Worm (Caenorhabditis elegans) whole organism, young adult: Measurements from ENCODE around the gene F14F7.7.

Experiments
- B0336.3 ChIP-seq: fragments of 200-800 bp; sonication (Bioruptor generic); IDR thresholded peaks from 2 replicates; pipeline ENCODE4 v1.3.6; 2022; ENCODE audit warnings: missing genetic modification characterization, missing compliant biosample characterization
- C06A6.2 ChIP-seq: fragments of 200-800 bp; sonication (Bioruptor generic); conservative IDR thresholded peaks from 2 replicates; pipeline ENCODE4 v1.3.6; 2022; ENCODE audit warnings: missing genetic modification characterization, missing compliant biosample characterization
- D2030.7 ChIP-seq: fragments of 200-800 bp; sonication (Bioruptor generic); IDR thresholded peaks from 2 replicates; pipeline ENCODE4 v1.3.6; 2022; ENCODE audit warnings: missing genetic modification reagents, missing genetic modification characterization, missing compliant biosample characterization
- F33H1.4 ChIP-seq: fragments of 200-800 bp; sonication (Bioruptor generic); IDR thresholded peaks from 2 replicates; pipeline ENCODE4 v1.3.6; 2022; ENCODE audit warnings: missing genetic modification reagents, missing genetic modification characterization, missing compliant biosample characterization
- F55B11.4 ChIP-seq: sonication (generic microtip); optimal IDR thresholded peaks from 2 replicates; lab custom pipeline; 2016; ENCODE audit warnings: missing compliant biosample characterization, missing genetic modification characterization, borderline replicate concordance; ENCODE audit not compliant: insufficient read depth
- K11D2.4 ChIP-seq: fragments of 200-800 bp; sonication (Bioruptor generic); IDR thresholded peaks from 2 replicates; pipeline ENCODE4 v1.3.6; 2022; ENCODE audit warnings: missing genetic modification reagents, missing genetic modification characterization, missing compliant biosample characterization
- Y53G8AR.9 ChIP-seq: fragments of 200-800 bp; sonication (Bioruptor generic); conservative IDR thresholded peaks from 2 replicates; pipeline ENCODE4 v1.3.6; 2022; ENCODE audit warnings: missing genetic modification reagents, missing genetic modification characterization, missing compliant biosample characterization
- Y67H2A.10 ChIP-seq: fragments of 200-800 bp; sonication (Bioruptor generic); conservative IDR thresholded peaks from 2 replicates; pipeline ENCODE4 v1.3.6; 2022; ENCODE audit warnings: missing genetic modification reagents, missing genetic modification characterization, missing compliant biosample characterization
- Y79H2A.3 ChIP-seq: fragments of 200-800 bp; sonication (Bioruptor generic); conservative IDR thresholded peaks from 2 replicates; pipeline ENCODE4 v1.3.6; 2022; ENCODE audit warnings: missing genetic modification reagents, missing genetic modification characterization, missing compliant biosample characterization
- Y95B8A.8 ChIP-seq: fragments of 200-800 bp; sonication (Bioruptor generic); IDR thresholded peaks from 2 replicates; pipeline ENCODE4 v1.3.6; 2022; ENCODE audit warnings: missing genetic modification reagents, missing genetic modification characterization, missing compliant biosample characterization
- akir-1 ChIP-seq: fragments of 200-800 bp; sonication (Bioruptor generic); optimal IDR thresholded peaks from 2 replicates; lab custom pipeline; 2018; ENCODE audit warnings: mild to moderate bottlenecking, missing genetic modification characterization, moderate library complexity, missing compliant biosample characterization
- ama-1 ChIP-seq, 3 experiments: fragments of 150-350 bp in 1 of 3; sonication (generic microtip) in 2 of 3; optimal IDR thresholded peaks; 2 replicates each; lab custom pipeline; 2014 to 2018; ENCODE audit warnings: missing biosample characterization in 2 of 3, missing genetic modification characterization in 2 of 3, missing genetic modification reagents in 2 of 3
- atf-7 ChIP-seq: sonication (generic microtip); optimal IDR thresholded peaks from 2 replicates; lab custom pipeline; 2017; ENCODE audit warnings: mild to moderate bottlenecking, missing genetic modification characterization, missing compliant biosample characterization
- attf-5 ChIP-seq: fragments of 200-800 bp; sonication (Bioruptor generic); optimal IDR thresholded peaks from 2 replicates; lab custom pipeline; 2018; ENCODE audit warnings: mild to moderate bottlenecking, missing genetic modification characterization, missing compliant biosample characterization
- attf-6 ChIP-seq: fragments of 200-800 bp; sonication (Bioruptor generic); IDR thresholded peaks from 2 replicates; pipeline ENCODE4 v1.3.6; 2022; ENCODE audit warnings: missing genetic modification reagents, missing genetic modification characterization, missing compliant biosample characterization
- ccch-3 ChIP-seq: fragments of 200-800 bp; sonication (Bioruptor generic); optimal IDR thresholded peaks from 2 replicates; lab custom pipeline; 2018; ENCODE audit warnings: mild to moderate bottlenecking, missing genetic modification characterization, missing compliant biosample characterization
- cebp-1 ChIP-seq, 2 experiments: fragments of 200-800 bp in 1 of 2; sonication (Bioruptor generic) in 1 of 2; sonication (generic microtip) in 1 of 2; IDR thresholded peaks in 1 of 2; optimal IDR thresholded peaks in 1 of 2; 2 replicates each; pipeline versions ENCODE4 v1.3.6 to Lab custom; 2017 to 2022; ENCODE audit warnings: missing compliant biosample characterization in 2 of 2, missing genetic modification characterization in 2 of 2, mild to moderate bottlenecking in 1 of 2, missing genetic modification reagents in 1 of 2, moderate library complexity in 1 of 2
- chd-7 ChIP-seq: sonication (generic microtip); optimal IDR thresholded peaks from 2 replicates; lab custom pipeline; 2016; ENCODE audit warnings: mild to moderate bottlenecking, missing genetic modification characterization, moderate library complexity, missing compliant biosample characterization
- die-1 ChIP-seq: sonication (generic microtip); optimal IDR thresholded peaks from 2 replicates; lab custom pipeline; 2016; ENCODE audit warnings: missing genotype, mild to moderate bottlenecking, missing genetic modification characterization, missing compliant biosample characterization
- egl-18 ChIP-seq: fragments of 200-800 bp; sonication (Bioruptor generic); IDR thresholded peaks from 2 replicates; pipeline ENCODE4 v1.3.6; 2022; ENCODE audit warnings: missing genetic modification reagents, missing genetic modification characterization, missing compliant biosample characterization
- egl-44 ChIP-seq: fragments of 200-800 bp; sonication (Bioruptor generic); IDR thresholded peaks from 2 replicates; pipeline ENCODE4 v1.3.6; 2022; ENCODE audit warnings: missing genetic modification reagents, missing genetic modification characterization, missing compliant biosample characterization
- ekl-4 ChIP-seq: fragments of 200-800 bp; sonication (Bioruptor generic); IDR thresholded peaks from 2 replicates; pipeline ENCODE4 v1.3.6; 2022; ENCODE audit warnings: missing genetic modification reagents, missing genetic modification characterization, missing compliant biosample characterization
- hmg-1.2 ChIP-seq: fragments of 200-800 bp; sonication (Bioruptor generic); IDR thresholded peaks from 2 replicates; pipeline ENCODE4 v1.3.6; 2022; ENCODE audit warnings: missing genetic modification reagents, missing genetic modification characterization, missing compliant biosample characterization
- hsf-1 ChIP-seq: fragments of 200-800 bp; sonication (Bioruptor generic); IDR thresholded peaks from 2 replicates; pipeline ENCODE4 v1.3.6; 2022; ENCODE audit warnings: missing genetic modification reagents, missing genetic modification characterization, missing compliant biosample characterization
- lag-1 ChIP-seq: fragments of 200-800 bp; sonication (Bioruptor generic); IDR thresholded peaks from 2 replicates; pipeline ENCODE4 v1.3.6; 2022; ENCODE audit warnings: missing genetic modification reagents, missing genetic modification characterization, missing compliant biosample characterization
- let-607 ChIP-seq, 2 experiments: fragments of 200-800 bp in 1 of 2; sonication (Bioruptor generic) in 1 of 2; sonication (generic microtip) in 1 of 2; optimal IDR thresholded peaks; 2 replicates each; lab custom pipeline; 2016 to 2018; ENCODE audit warnings: mild to moderate bottlenecking in 2 of 2, missing compliant biosample characterization in 2 of 2, missing genetic modification characterization in 2 of 2, moderate library complexity in 2 of 2, missing genotype in 1 of 2
- lin-35 ChIP-seq, 3 experiments: fragments of 150-350 bp in 2 of 3; sonication (generic microtip) in 1 of 3; optimal IDR thresholded peaks; 2 replicates each; lab custom pipeline; 2014 to 2018; ENCODE audit warnings: missing biosample characterization in 3 of 3, missing genetic modification characterization in 3 of 3, missing genetic modification reagents in 3 of 3
- lin-40 ChIP-seq: sonication (generic microtip); optimal IDR thresholded peaks from 2 replicates; lab custom pipeline; 2016; ENCODE audit warnings: missing genetic modification characterization, mild to moderate bottlenecking, missing compliant biosample characterization, missing genotype, missing genetic modification reagents
- lir-1 ChIP-seq: fragments of 200-800 bp; sonication (Bioruptor generic); conservative IDR thresholded peaks from 2 replicates; pipeline ENCODE4 v1.3.6; 2022; ENCODE audit warnings: missing genetic modification reagents, missing genetic modification characterization, missing compliant biosample characterization
- madf-10 ChIP-seq: sonication (generic microtip); optimal IDR thresholded peaks from 2 replicates; lab custom pipeline; 2016; ENCODE audit warnings: mild to moderate bottlenecking, missing genetic modification characterization, missing compliant biosample characterization
- madf-3 ChIP-seq: fragments of 200-800 bp; sonication (Bioruptor generic); IDR thresholded peaks from 2 replicates; pipeline ENCODE4 v1.3.6; 2022; ENCODE audit warnings: missing genetic modification reagents, missing genetic modification characterization, missing compliant biosample characterization
- nhr-80 ChIP-seq: sonication (generic microtip); optimal IDR thresholded peaks from 2 replicates; lab custom pipeline; 2016; ENCODE audit warnings: missing genetic modification characterization, missing compliant biosample characterization
- rcor-1 ChIP-seq: fragments of 200-800 bp; sonication (Bioruptor generic); IDR thresholded peaks from 2 replicates; pipeline ENCODE4 v1.3.6; 2022; ENCODE audit warnings: missing genetic modification reagents, missing genetic modification characterization, missing compliant biosample characterization
- rpc-1 ChIP-seq, 2 experiments: fragments of 150-350 bp in 1 of 2; sonication (generic microtip) in 1 of 2; optimal IDR thresholded peaks; 2 replicates each; lab custom pipeline; 2014 to 2018; ENCODE audit warnings: missing biosample characterization in 1 of 2, missing genetic modification characterization in 1 of 2, missing genetic modification reagents in 1 of 2, missing genotype in 1 of 2
- sdz-38 ChIP-seq: sonication (generic microtip); optimal IDR thresholded peaks from 2 replicates; lab custom pipeline; 2016; ENCODE audit warnings: missing genotype, missing genetic modification characterization, missing compliant biosample characterization
- somi-1 ChIP-seq: fragments of 200-800 bp; sonication (Bioruptor generic); optimal IDR thresholded peaks from 2 replicates; lab custom pipeline; 2018; ENCODE audit warnings: mild to moderate bottlenecking, missing genetic modification characterization, missing compliant biosample characterization
- unc-130 ChIP-seq: sonication (generic microtip); optimal IDR thresholded peaks from 2 replicates; lab custom pipeline; 2016; ENCODE audit warnings: missing genetic modification reagents, missing genetic modification characterization, missing compliant biosample characterization
- unc-62 ChIP-seq: fragments of 150-350 bp; optimal IDR thresholded peaks from 2 replicates; lab custom pipeline; 2014; ENCODE audit warnings: missing biosample characterization, missing genetic modification reagents, missing genetic modification characterization
- xnd-1 ChIP-seq: sonication (generic microtip); optimal IDR thresholded peaks from 2 replicates; lab custom pipeline; 2016; ENCODE audit warnings: missing genotype, missing genetic modification reagents, missing genetic modification characterization, missing compliant biosample characterization
- ztf-18 ChIP-seq: sonication (generic microtip); optimal IDR thresholded peaks from 2 replicates; lab custom pipeline; 2016; ENCODE audit warnings: missing genotype, mild to moderate bottlenecking, missing genetic modification characterization, missing compliant biosample characterization
- ztf-22 ChIP-seq: fragments of 200-800 bp; sonication (Bioruptor generic); optimal IDR thresholded peaks from 2 replicates; lab custom pipeline; 2018; ENCODE audit warnings: mild to moderate bottlenecking, missing genetic modification characterization, moderate library complexity, missing compliant biosample characterization
- ztf-26 ChIP-seq: sonication (generic microtip); optimal IDR thresholded peaks from 2 replicates; lab custom pipeline; 2017; ENCODE audit warnings: missing genetic modification characterization, missing compliant biosample characterization

F14F7.7 gene

DNA sequence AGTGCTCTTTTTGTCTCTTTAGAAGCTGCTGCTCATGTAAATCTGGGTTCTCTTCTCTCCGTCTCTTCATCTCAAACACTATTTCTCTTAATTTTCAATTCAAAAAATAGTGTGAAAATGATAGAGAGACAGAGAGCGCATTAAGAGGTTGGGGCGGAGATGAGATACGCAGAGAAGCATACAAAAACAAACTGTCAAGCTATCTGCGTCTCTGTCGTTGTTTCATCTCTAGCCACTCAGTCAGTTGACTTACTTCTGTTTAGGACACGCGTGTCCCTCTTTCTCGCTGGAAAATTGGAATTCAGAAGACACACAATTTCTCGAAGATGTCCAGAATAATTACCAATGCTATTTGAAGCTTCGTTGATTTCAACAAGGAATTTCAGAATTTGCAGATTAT is 30.4 kb downstream of the F14F7.7 start (continued):
- TF ChIP-seq madf-10 (tag; lab: Kevin White, UChicago), result peak; percentile 33
- peak; percentile 63 for TF ChIP-seq unc-62 (GFP tag; lab: Kevin White, UChicago)
- peak; percentile 72 for TF ChIP-seq K11D2.4 (GFP tag; lab: Robert Waterston, UW)
- peak; percentile 68 for TF ChIP-seq ekl-4
- TF ChIP-seq ztf-18 (tag; lab: Kevin White, UChicago), result no peak
- peak; percentile 36; the same call in 1 of the 2 replicates for TF ChIP-seq egl-44 (GFP tag; lab: Robert Waterston, UW)
- TF ChIP-seq ccch-3 (GFP tag; lab: Kevin White, UChicago), result no peak
- no peak for TF ChIP-seq ztf-26 (tag; lab: Kevin White, UChicago)
- peak; percentile 92 for TF ChIP-seq ama-1 (optimal IDR thresholded peaks at IDR 0.05; lab: Kevin White, UChicago)
- TF ChIP-seq ama-1 (GFP tag; optimal IDR thresholded peaks at IDR 0.05; lab: Kevin White, UChicago), result no peak
- peak in 1 of 3 experiments; percentile 55 for TF ChIP-seq lin-35 (GFP tag; optimal IDR thresholded peaks at IDR 0.05; lab: Kevin White, UChicago)

DNA sequence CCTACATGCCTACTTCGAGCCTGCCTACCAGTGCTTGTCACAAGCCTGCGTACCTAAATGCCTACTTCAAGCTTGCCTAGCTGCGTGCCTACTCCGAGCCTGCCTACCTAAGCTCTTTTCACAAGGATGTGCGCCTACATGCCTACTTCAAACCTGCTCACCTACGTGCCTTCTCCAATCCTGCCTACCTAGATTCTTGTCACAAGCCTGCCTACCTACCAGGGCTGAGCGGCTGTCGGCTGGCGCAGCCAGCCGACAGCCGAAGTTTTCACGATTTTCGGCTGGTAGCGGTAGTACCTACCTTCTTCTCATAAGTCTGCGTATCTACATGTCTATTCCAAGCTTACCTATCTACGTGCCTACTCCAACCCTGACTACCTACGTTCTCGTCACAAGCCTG is 31.0 kb downstream of the F14F7.7 start:
- TF ChIP-seq madf-3 (GFP tag; lab: Robert Waterston, UW), result 0 out of 2 replicates have a peak, but pooled peaks have one; percentile 54
- no peak for TF ChIP-seq F33H1.4
- 0 out of 2 replicates have a peak, but pooled peaks have one; percentile 8 for TF ChIP-seq rcor-1
- 0 out of 2 replicates have a peak, but pooled peaks have one; percentile 19 for TF ChIP-seq Y79H2A.3 (GFP tag; lab: Robert Waterston, UW)
- TF ChIP-seq D2030.7 (GFP tag; lab: Robert Waterston, UW), result no peak; the same call in 1 of the 2 replicates
- TF ChIP-seq egl-44 (GFP tag; lab: Robert Waterston, UW), result no peak
- TF ChIP-seq nhr-80 (tag; lab: Kevin White, UChicago), result no peak
- no peak for TF ChIP-seq cebp-1 (GFP tag; IDR thresholded peaks at IDR 0.05; lab: Robert Waterston, UW)
- TF ChIP-seq cebp-1 (tag; optimal IDR thresholded peaks at IDR 0.05; lab: Kevin White, UChicago), result no peak
- TF ChIP-seq xnd-1 (tag; lab: Kevin White, UChicago), result no peak
- no peak for TF ChIP-seq Y67H2A.10 (GFP tag; lab: Robert Waterston, UW)
- TF ChIP-seq Y53G8AR.9 (GFP tag; lab: Robert Waterston, UW), result no peak

DNA sequence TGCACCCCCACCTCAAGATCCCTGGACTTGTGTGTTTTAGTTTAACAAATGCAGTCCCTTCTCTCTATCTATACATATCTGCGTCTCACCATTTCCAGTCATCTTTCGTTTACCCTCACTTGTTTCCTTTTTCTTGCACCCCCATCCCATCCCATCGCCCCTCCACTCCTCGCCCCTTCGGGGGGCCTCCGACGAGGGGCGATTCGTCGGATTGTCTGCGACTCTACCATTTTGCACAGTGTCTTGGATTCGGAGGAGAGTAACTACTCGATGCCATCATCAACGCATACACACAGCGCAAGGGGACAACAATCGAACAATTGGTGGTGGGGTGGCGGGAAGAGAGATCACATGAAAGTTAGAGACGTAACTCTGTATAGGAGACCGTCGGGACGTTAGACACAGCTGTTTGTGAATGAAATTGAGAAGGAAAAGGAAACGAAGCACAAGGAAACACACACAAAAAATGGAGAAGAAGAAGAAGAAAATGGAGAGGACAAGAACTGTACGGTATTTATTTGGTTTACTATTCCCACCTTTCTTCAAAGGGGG is 31.8 kb downstream of the F14F7.7 start:
- TF ChIP-seq madf-10 (tag; lab: Kevin White, UChicago) (peak; percentile 59), rpc-1 (optimal IDR thresholded peaks at IDR 0.05; lab: Kevin White, UChicago) (no peak), rpc-1 (tag; optimal IDR thresholded peaks at IDR 0.05; lab: Kevin White, UChicago) (no peak), atf-7 (tag; lab: Kevin White, UChicago) (peak; percentile 39), F55B11.4 (no peak), Y95B8A.8 (no peak), die-1 (tag; lab: Kevin White, UChicago) (peak; percentile 56), hmg-1.2 (GFP tag; lab: Robert Waterston, UW) (peak; percentile 91), xnd-1 (tag; lab: Kevin White, UChicago) (no peak), chd-7 (tag; lab: Kevin White, UChicago) (peak; percentile 81), ekl-4 (peak; percentile 52; the same call in 1 of the 2 replicates), egl-18 (peak; percentile 73; the same call in 1 of the 2 replicates), lin-40 (tag; lab: Kevin White, UChicago) (peak; percentile 90), somi-1 (GFP tag; lab: Kevin White, UChicago) (peak; percentile 82), attf-5 (peak; percentile 80), lag-1 (GFP tag; lab: Robert Waterston, UW) (no peak), B0336.3 (GFP tag; lab: Robert Waterston, UW) (peak; percentile 77), egl-44 (GFP tag; lab: Robert Waterston, UW) (no peak; the same call in 1 of the 2 replicates), attf-6 (GFP tag; lab: Robert Waterston, UW) (no peak), let-607 (tag; optimal IDR thresholded peaks at IDR 0.05; lab: Kevin White, UChicago) (peak in 1 of 2 experiments; percentile 40), akir-1 (peak; percentile 62), K11D2.4 (GFP tag; lab: Robert Waterston, UW) (peak; percentile 72; the same call in 1 of the 2 replicates), lir-1 (GFP tag; lab: Robert Waterston, UW) (peak; percentile 54; the same call in 1 of the 2 replicates), C06A6.2 (GFP tag; lab: Robert Waterston, UW) (peak; percentile 76), ztf-22 (GFP tag; lab: Kevin White, UChicago) (no peak), hsf-1 (peak; percentile 54; the same call in 1 of the 2 replicates), sdz-38 (tag; lab: Kevin White, UChicago) (no peak), unc-130 (GFP tag; lab: Kevin White, UChicago) (no peak)
